Worm (Caenorhabditis elegans): ENCODE measurements around the gene W08A12.3.

The W08A12.3 gene

DNA sequence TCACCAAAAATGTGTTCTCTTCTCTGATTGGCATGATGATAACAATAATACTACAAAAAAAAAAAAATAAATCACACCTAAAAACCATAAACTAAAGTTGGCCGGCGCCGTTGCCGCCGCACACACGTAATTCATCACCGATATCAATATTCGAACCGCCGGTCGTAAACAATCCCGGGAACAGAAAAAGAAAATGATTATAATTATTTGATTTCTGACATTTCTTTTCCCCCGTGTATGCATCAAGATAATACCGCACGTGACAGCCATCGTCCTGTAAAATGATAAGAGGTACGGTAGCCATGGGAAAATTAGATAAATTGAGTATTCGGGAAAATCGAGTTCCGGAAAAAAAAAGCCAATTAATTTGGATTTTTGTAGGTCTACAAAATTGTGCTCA lies 14.4 kb downstream of the W08A12.3 start (continued):
- TF ChIP-seq sea-2 (GFP tag; IDR thresholded peaks at IDR 0.05) (no peak), ceh-27 (GFP tag; optimal IDR thresholded peaks at IDR 0.05) (no peak), nhr-90 (tag; optimal IDR thresholded peaks at IDR 0.05) (peak; percentile 44), ztf-3 (GFP tag; optimal IDR thresholded peaks at IDR 0.05) (no peak), zim-3 (tag; optimal IDR thresholded peaks at IDR 0.05) (no peak), C06A6.2 (GFP tag; conservative IDR thresholded peaks at IDR 0.05) (no peak), pbrm-1 (GFP tag; IDR thresholded peaks at IDR 0.05) (no peak), akir-1 (GFP tag; optimal IDR thresholded peaks at IDR 0.05) (no peak), fkh-3 (tag; optimal IDR thresholded peaks at IDR 0.05) (no peak), lin-40 (tag; optimal IDR thresholded peaks at IDR 0.05) (peak; percentile 24), chd-7 (tag; optimal IDR thresholded peaks at IDR 0.05) (peak; percentile 3), F22D6.2 (tag; optimal IDR thresholded peaks at IDR 0.05) (no peak), bed-1 (GFP tag; IDR thresholded peaks at IDR 0.05) (no peak), lir-1 (GFP tag; conservative IDR thresholded peaks at IDR 0.05) (no peak), ztf-26 (tag; optimal IDR thresholded peaks at IDR 0.05) (no peak), nfya-1 (tag; optimal IDR thresholded peaks at IDR 0.05; ENCODE audit: borderline replicate concordance, insufficient read depth) (no peak), aptf-2 (GFP tag; conservative IDR thresholded peaks at IDR 0.05) (no peak), athp-1 (tag; optimal IDR thresholded peaks at IDR 0.05) (no peak), lin-54 (GFP tag; optimal IDR thresholded peaks at IDR 0.05) (peak; percentile 5), egrh-3 (GFP tag; IDR thresholded peaks at IDR 0.05) (no peak), lin-35 (GFP tag; optimal IDR thresholded peaks at IDR 0.05) (no peak), nfya-2 (GFP tag; IDR thresholded peaks at IDR 0.05) (no peak)

DNA sequence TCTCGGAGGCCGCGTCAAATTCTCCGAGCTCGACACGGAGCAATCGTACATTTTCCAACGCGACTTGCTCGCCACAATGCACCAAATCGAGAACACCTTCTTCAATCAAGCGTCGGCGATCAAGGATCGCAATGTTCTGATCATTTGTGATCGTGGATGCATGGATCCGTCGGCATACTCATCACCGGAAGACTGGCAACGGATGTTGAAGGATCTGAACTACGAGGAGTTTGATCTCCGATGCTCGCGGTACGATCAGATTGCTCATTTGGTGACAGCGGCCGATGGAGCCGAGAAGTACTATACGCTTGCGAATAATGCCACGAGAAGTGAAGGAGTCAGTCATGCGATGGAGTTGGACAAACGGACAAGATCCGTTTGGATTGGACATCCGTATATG lies 15.8 kb downstream of the W08A12.3 start:
- no peak for TF ChIP-seq ztf-18 (tag; optimal IDR thresholded peaks at IDR 0.05)
- TF ChIP-seq zfh-2 (GFP tag; conservative IDR thresholded peaks at IDR 0.05): 0 out of 2 replicates have a peak, but pooled peaks have one; percentile 26

- TF ChIP-seq F57A8.1 (GFP tag; optimal IDR thresholded peaks at IDR 0.05): no peak
- TF ChIP-seq madf-6 (GFP tag; IDR thresholded peaks at IDR 0.05): peak; percentile 18; the same call in 1 of the 2 replicates
- TF ChIP-seq rcor-1 (GFP tag; IDR thresholded peaks at IDR 0.05): no peak
- no peak for TF ChIP-seq ztf-22 (GFP tag; optimal IDR thresholded peaks at IDR 0.05)
- 0 out of 2 replicates have a peak, but pooled peaks have one; percentile 17 for TF ChIP-seq pbrm-1 (GFP tag; IDR thresholded peaks at IDR 0.05)
- TF ChIP-seq egl-18 (GFP tag; IDR thresholded peaks at IDR 0.05): no peak
- TF ChIP-seq B0019.2 (GFP tag; conservative IDR thresholded peaks at IDR 0.05): no peak
- TF ChIP-seq zim-3 (tag; optimal IDR thresholded peaks at IDR 0.05): no peak
- TF ChIP-seq hmg-1.2 (GFP tag; IDR thresholded peaks at IDR 0.05): peak; percentile 79
- TF ChIP-seq ZK185.1 (tag; optimal IDR thresholded peaks at IDR 0.05; ENCODE audit: poor library complexity, severe bottlenecking): no peak
These were observed 20.3 kb downstream of the W08A12.3 start for ce11 chrV:3702998-3703397.

ce11 chrV:3703888-3704287 lies 21.2 kb downstream of the W08A12.3 start:
- TF ChIP-seq T26A5.8 (tag; optimal IDR thresholded peaks at IDR 0.05): no peak
- 0 out of 2 replicates have a peak, but pooled peaks have one; percentile 28 for TF ChIP-seq Y56A3A.18 (GFP tag; IDR thresholded peaks at IDR 0.05)
- no peak for TF ChIP-seq cebp-1 (GFP tag; IDR thresholded peaks at IDR 0.05)
- TF ChIP-seq cebp-1 (tag; optimal IDR thresholded peaks at IDR 0.05): peak; percentile 58
- TF ChIP-seq snpc-4 (GFP tag; optimal IDR thresholded peaks at IDR 0.05): no peak
- TF ChIP-seq snpc-4 (tag; optimal IDR thresholded peaks at IDR 0.05): peak in 3 of 4 experiments; percentile 1 to 38 (median 1)
- 0 out of 2 replicates have a peak, but pooled peaks have one; percentile 18 for TF ChIP-seq dox-1 (GFP tag; IDR thresholded peaks at IDR 0.05)
- TF ChIP-seq ztf-22 (GFP tag; optimal IDR thresholded peaks at IDR 0.05): no peak
- peak; percentile 6 for TF ChIP-seq B0035.1 (tag; optimal IDR thresholded peaks at IDR 0.05)
- peak; percentile 14 for TF ChIP-seq madf-10 (tag; optimal IDR thresholded peaks at IDR 0.05)
- TF ChIP-seq lin-40 (tag; optimal IDR thresholded peaks at IDR 0.05): no peak
- TF ChIP-seq snpc-1.1 (tag; optimal IDR thresholded peaks at IDR 0.05; ENCODE audit: insufficient read depth): no peak
- TF ChIP-seq sea-2 (GFP tag; IDR thresholded peaks at IDR 0.05): no peak
- peak; percentile 13 for TF ChIP-seq K12H6.12 (tag; optimal IDR thresholded peaks at IDR 0.05)
- TF ChIP-seq ceh-27 (GFP tag; optimal IDR thresholded peaks at IDR 0.05): peak; percentile 25
- no peak for TF ChIP-seq cebp-2 (GFP tag; IDR thresholded peaks at IDR 0.05)
- TF ChIP-seq unc-130 (GFP tag; optimal IDR thresholded peaks at IDR 0.05): no peak
